Worm (Caenorhabditis elegans) whole organism, mixed stage, embryonic: ENCODE data around the gene str-135.

Experiments
- lsy-2 ChIP-seq: fragments of 150-350 bp; optimal IDR thresholded peaks from 2 replicates; lab custom pipeline; 2014; ENCODE audit warnings: missing biosample characterization, missing genetic modification characterization
- mep-1 ChIP-seq: fragments of 150-350 bp; optimal IDR thresholded peaks from 2 replicates; lab custom pipeline; 2017; ENCODE audit warnings: missing biosample characterization, missing genetic modification reagents, missing genetic modification characterization, inconsistent platforms
- nhr-237 ChIP-seq: fragments of 150-350 bp; optimal IDR thresholded peaks from 2 replicates; lab custom pipeline; 2014; ENCODE audit warnings: missing biosample characterization, missing genetic modification characterization
- unc-39 ChIP-seq: fragments of 150-350 bp; optimal IDR thresholded peaks from 2 replicates; lab custom pipeline; 2014; ENCODE audit warnings: missing biosample characterization, missing genetic modification characterization

- TF ChIP-seq unc-39 (no peak), nhr-237 (tag; lab: Kevin White, UChicago) (no peak), lsy-2 (tag; lab: Kevin White, UChicago) (no peak), mep-1 (no peak)
Observed at ce11 chrV:8295866-8296265, 15.2 kb upstream of the str-135 start, which contains the start of gene smex-1.
